Worm (Caenorhabditis elegans) whole organism, young adult: ENCODE results near the gene Y52E8A.3.

Experiments used
- B0261.1 ChIP-seq: sonication (generic microtip); optimal IDR thresholded peaks from 2 replicates; lab custom pipeline; 2016; ENCODE audit warnings: mild to moderate bottlenecking, missing genetic modification characterization, moderate library complexity, missing compliant biosample characterization
- C17E4.6 ChIP-seq: fragments of 200-800 bp; sonication (Bioruptor generic); IDR thresholded peaks from 2 replicates; pipeline ENCODE4 v1.3.6; 2022; ENCODE audit warnings: missing genetic modification reagents, missing genetic modification characterization, missing compliant biosample characterization
- D2030.7 ChIP-seq: fragments of 200-800 bp; sonication (Bioruptor generic); IDR thresholded peaks from 2 replicates; pipeline ENCODE4 v1.3.6; 2022; ENCODE audit warnings: missing genetic modification reagents, missing genetic modification characterization, missing compliant biosample characterization
- F23B12.7 ChIP-seq: sonication (generic microtip); optimal IDR thresholded peaks from 2 replicates; lab custom pipeline; 2017; ENCODE audit warnings: missing genetic modification characterization, mild to moderate bottlenecking, missing compliant biosample characterization, antibody characterized with exemption, moderate library complexity; ENCODE audit not compliant: insufficient read depth
- F37B4.10 ChIP-seq: fragments of 200-800 bp; sonication (Bioruptor generic); IDR thresholded peaks from 2 replicates; pipeline ENCODE4 v1.3.6; 2022; ENCODE audit warnings: missing genetic modification characterization, missing compliant biosample characterization
- F57A8.1 ChIP-seq: fragments of 200-800 bp; sonication (Bioruptor generic); optimal IDR thresholded peaks from 2 replicates; lab custom pipeline; 2018; ENCODE audit warnings: mild to moderate bottlenecking, missing genetic modification characterization, moderate library complexity, missing compliant biosample characterization
- F57C9.4 ChIP-seq: sonication (generic microtip); optimal IDR thresholded peaks from 2 replicates; lab custom pipeline; 2017; ENCODE audit warnings: mild to moderate bottlenecking, missing genetic modification characterization, missing compliant biosample characterization
- K11D2.4 ChIP-seq: fragments of 200-800 bp; sonication (Bioruptor generic); IDR thresholded peaks from 2 replicates; pipeline ENCODE4 v1.3.6; 2022; ENCODE audit warnings: missing genetic modification reagents, missing genetic modification characterization, missing compliant biosample characterization
- Y67H2A.10 ChIP-seq: fragments of 200-800 bp; sonication (Bioruptor generic); conservative IDR thresholded peaks from 2 replicates; pipeline ENCODE4 v1.3.6; 2022; ENCODE audit warnings: missing genetic modification reagents, missing genetic modification characterization, missing compliant biosample characterization
- Y79H2A.3 ChIP-seq: fragments of 200-800 bp; sonication (Bioruptor generic); conservative IDR thresholded peaks from 2 replicates; pipeline ENCODE4 v1.3.6; 2022; ENCODE audit warnings: missing genetic modification reagents, missing genetic modification characterization, missing compliant biosample characterization
- ama-1 ChIP-seq, 3 experiments: fragments of 150-350 bp in 1 of 3; sonication (generic microtip) in 2 of 3; optimal IDR thresholded peaks; 2 replicates each; lab custom pipeline; 2014 to 2018; ENCODE audit warnings: missing biosample characterization in 2 of 3, missing genetic modification characterization in 2 of 3, missing genetic modification reagents in 2 of 3
- aptf-2 ChIP-seq: fragments of 200-800 bp; sonication (Bioruptor generic); conservative IDR thresholded peaks from 2 replicates; pipeline ENCODE4 v1.3.6; 2022; ENCODE audit warnings: missing genetic modification reagents, missing genetic modification characterization, missing compliant biosample characterization
- attf-3 ChIP-seq: fragments of 200-800 bp; sonication (Bioruptor generic); conservative IDR thresholded peaks from 2 replicates; pipeline ENCODE4 v1.3.6; 2022; ENCODE audit warnings: missing genetic modification reagents, missing genetic modification characterization, missing compliant biosample characterization
- bed-2 ChIP-seq: fragments of 200-800 bp; sonication (Bioruptor generic); IDR thresholded peaks from 2 replicates; pipeline ENCODE4 v1.3.6; 2022; ENCODE audit warnings: missing genetic modification reagents, missing genetic modification characterization, missing compliant biosample characterization
- cebp-1 ChIP-seq, 2 experiments: fragments of 200-800 bp in 1 of 2; sonication (Bioruptor generic) in 1 of 2; sonication (generic microtip) in 1 of 2; IDR thresholded peaks in 1 of 2; optimal IDR thresholded peaks in 1 of 2; 2 replicates each; pipeline versions ENCODE4 v1.3.6 to Lab custom; 2017 to 2022; ENCODE audit warnings: missing compliant biosample characterization in 2 of 2, missing genetic modification characterization in 2 of 2, mild to moderate bottlenecking in 1 of 2, missing genetic modification reagents in 1 of 2, moderate library complexity in 1 of 2
- ceh-27 ChIP-seq: fragments of 200-800 bp; sonication (Bioruptor generic); optimal IDR thresholded peaks from 2 replicates; lab custom pipeline; 2018; ENCODE audit warnings: mild to moderate bottlenecking, missing genetic modification characterization, moderate library complexity, missing compliant biosample characterization
- egl-44 ChIP-seq: fragments of 200-800 bp; sonication (Bioruptor generic); IDR thresholded peaks from 2 replicates; pipeline ENCODE4 v1.3.6; 2022; ENCODE audit warnings: missing genetic modification reagents, missing genetic modification characterization, missing compliant biosample characterization
- ets-4 ChIP-seq: fragments of 200-800 bp; sonication (Bioruptor generic); optimal IDR thresholded peaks from 2 replicates; lab custom pipeline; 2018; ENCODE audit warnings: mild to moderate bottlenecking, missing genetic modification characterization, missing compliant biosample characterization
- him-1 ChIP-seq: sonication (generic microtip); optimal IDR thresholded peaks from 2 replicates; lab custom pipeline; 2016; ENCODE audit warnings: missing genotype, missing genetic modification reagents, missing genetic modification characterization, missing compliant biosample characterization
- hrde-1 ChIP-seq: sonication (generic microtip); optimal IDR thresholded peaks from 2 replicates; lab custom pipeline; 2016; ENCODE audit warnings: missing genetic modification characterization, mild to moderate bottlenecking, missing compliant biosample characterization, moderate library complexity, missing genotype, missing genetic modification reagents, borderline replicate concordance
- hsf-1 ChIP-seq: fragments of 200-800 bp; sonication (Bioruptor generic); IDR thresholded peaks from 2 replicates; pipeline ENCODE4 v1.3.6; 2022; ENCODE audit warnings: missing genetic modification reagents, missing genetic modification characterization, missing compliant biosample characterization
- let-607 ChIP-seq, 2 experiments: fragments of 200-800 bp in 1 of 2; sonication (Bioruptor generic) in 1 of 2; sonication (generic microtip) in 1 of 2; optimal IDR thresholded peaks; 2 replicates each; lab custom pipeline; 2016 to 2018; ENCODE audit warnings: mild to moderate bottlenecking in 2 of 2, missing compliant biosample characterization in 2 of 2, missing genetic modification characterization in 2 of 2, moderate library complexity in 2 of 2, missing genotype in 1 of 2
- lin-35 ChIP-seq, 3 experiments: fragments of 150-350 bp in 2 of 3; sonication (generic microtip) in 1 of 3; optimal IDR thresholded peaks; 2 replicates each; lab custom pipeline; 2014 to 2018; ENCODE audit warnings: missing biosample characterization in 3 of 3, missing genetic modification characterization in 3 of 3, missing genetic modification reagents in 3 of 3
- lin-40 ChIP-seq: sonication (generic microtip); optimal IDR thresholded peaks from 2 replicates; lab custom pipeline; 2016; ENCODE audit warnings: missing genetic modification characterization, mild to moderate bottlenecking, missing compliant biosample characterization, missing genotype, missing genetic modification reagents
- lin-54 ChIP-seq: fragments of 200-800 bp; sonication (Bioruptor generic); optimal IDR thresholded peaks from 2 replicates; lab custom pipeline; 2018; ENCODE audit warnings: mild to moderate bottlenecking, missing genetic modification characterization, missing compliant biosample characterization
- mel-28 ChIP-seq: sonication (generic microtip); optimal IDR thresholded peaks from 2 replicates; lab custom pipeline; 2016; ENCODE audit warnings: borderline replicate concordance, mild to moderate bottlenecking, missing genetic modification characterization, missing compliant biosample characterization
- nfyb-1 ChIP-seq: fragments of 200-800 bp; sonication (Bioruptor generic); IDR thresholded peaks from 2 replicates; pipeline ENCODE4 v1.3.6; 2022; ENCODE audit warnings: missing genetic modification reagents, missing genetic modification characterization, missing compliant biosample characterization
- rec-8 ChIP-seq, 2 experiments: sonication (generic microtip); optimal IDR thresholded peaks; 2 replicates each; lab custom pipeline; 2016; ENCODE audit warnings: mild to moderate bottlenecking in 2 of 2, missing genetic modification characterization in 2 of 2, missing genetic modification reagents in 2 of 2, missing genotype in 2 of 2, missing biosample characterization in 1 of 2, missing compliant biosample characterization in 1 of 2, moderate library complexity in 1 of 2
- repo-1 ChIP-seq: sonication (generic microtip); optimal IDR thresholded peaks from 2 replicates; lab custom pipeline; 2017; ENCODE audit warnings: mild to moderate bottlenecking, missing genetic modification characterization, missing compliant biosample characterization
- sdz-38 ChIP-seq: sonication (generic microtip); optimal IDR thresholded peaks from 2 replicates; lab custom pipeline; 2016; ENCODE audit warnings: missing genotype, missing genetic modification characterization, missing compliant biosample characterization
- snpc-1.1 ChIP-seq: sonication (generic microtip); optimal IDR thresholded peaks from 2 replicates; lab custom pipeline; 2017; ENCODE audit warnings: missing genetic modification characterization, mild to moderate bottlenecking, missing compliant biosample characterization, antibody characterized with exemption, moderate library complexity, missing genotype, missing genetic modification reagents; ENCODE audit not compliant: insufficient read depth
- snpc-1.3 ChIP-seq: sonication (generic microtip); optimal IDR thresholded peaks from 2 replicates; lab custom pipeline; 2017; ENCODE audit warnings: missing genetic modification characterization, mild to moderate bottlenecking, missing compliant biosample characterization, antibody characterized with exemption, moderate library complexity, missing genotype, missing genetic modification reagents; ENCODE audit not compliant: insufficient read depth
- snpc-3.4 ChIP-seq: sonication (generic microtip); optimal IDR thresholded peaks from 2 replicates; lab custom pipeline; 2017; ENCODE audit warnings: missing genetic modification characterization, mild to moderate bottlenecking, missing compliant biosample characterization, antibody characterized with exemption, moderate library complexity, missing genotype, missing genetic modification reagents
- snpc-4 ChIP-seq, 5 experiments: fragments of 150-350 bp in 1 of 5; sonication (generic microtip) in 4 of 5; optimal IDR thresholded peaks; 2 replicates each; lab custom pipeline; 2014 to 2018; ENCODE audit warnings: missing genetic modification characterization in 5 of 5, missing biosample characterization in 3 of 5, antibody characterized with exemption in 2 of 5, mild to moderate bottlenecking in 2 of 5, missing compliant biosample characterization in 2 of 5, missing genotype in 2 of 5, moderate library complexity in 2 of 5, missing genetic modification reagents in 1 of 5
- tlf-1 ChIP-seq: fragments of 200-800 bp; sonication (Bioruptor generic); optimal IDR thresholded peaks from 2 replicates; lab custom pipeline; 2018; ENCODE audit warnings: mild to moderate bottlenecking, missing genetic modification characterization, missing compliant biosample characterization
- ztf-22 ChIP-seq: fragments of 200-800 bp; sonication (Bioruptor generic); optimal IDR thresholded peaks from 2 replicates; lab custom pipeline; 2018; ENCODE audit warnings: mild to moderate bottlenecking, missing genetic modification characterization, moderate library complexity, missing compliant biosample characterization
- ztf-25 ChIP-seq: fragments of 200-800 bp; sonication (Bioruptor generic); IDR thresholded peaks from 2 replicates; pipeline ENCODE4 v1.3.6; 2022; ENCODE audit warnings: missing genetic modification reagents, missing genetic modification characterization, missing compliant biosample characterization

Gene Y52E8A.3

DNA sequence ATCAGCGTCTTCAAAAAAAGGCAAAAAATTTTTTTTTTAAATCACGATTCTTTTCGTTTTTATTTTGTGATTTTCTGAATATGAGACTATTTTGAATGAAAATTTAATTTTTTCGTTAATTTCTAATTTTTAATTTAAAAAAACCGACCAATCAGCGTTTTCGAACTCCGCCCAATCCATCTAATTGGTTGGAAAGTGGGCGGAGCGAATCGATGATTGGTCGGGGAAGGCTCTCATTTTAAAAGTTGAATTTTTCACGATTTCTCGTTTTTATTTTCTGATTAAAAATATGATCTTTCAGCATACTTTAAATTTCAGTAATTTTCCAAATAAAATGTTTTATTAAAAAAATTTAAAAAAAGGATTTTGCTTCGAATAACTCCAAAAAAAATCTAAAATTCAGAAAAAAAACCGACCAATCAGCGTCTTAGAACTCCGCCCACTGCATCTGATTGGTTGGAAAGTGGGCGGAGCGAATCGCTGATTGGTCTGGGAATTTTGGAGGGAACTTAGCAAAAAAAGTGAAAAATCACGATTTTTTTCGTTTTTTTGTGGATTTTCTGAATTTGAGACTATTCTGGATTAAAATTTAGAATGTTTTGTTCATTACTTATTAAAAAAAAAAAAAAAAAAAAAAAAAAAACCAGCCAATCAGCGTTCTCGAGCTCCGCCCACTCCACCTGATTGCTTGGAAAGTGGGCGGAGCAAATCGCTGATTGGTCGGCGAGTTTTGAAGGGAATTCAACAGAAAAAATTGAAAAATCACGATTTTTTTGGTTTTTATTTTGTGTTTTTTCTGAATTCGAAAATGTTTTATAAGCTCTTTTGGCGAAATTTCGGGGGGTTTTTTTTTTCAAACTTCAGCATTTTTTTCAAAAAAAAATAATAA is 22.2 kb downstream of the Y52E8A.3 start:
- TF ChIP-seq nfyb-1 (GFP tag; lab: Robert Waterston, UW): peak; percentile 66; the same call in 1 of the 2 replicates
- no peak for TF ChIP-seq Y79H2A.3 (GFP tag; lab: Robert Waterston, UW)
- no peak for TF ChIP-seq rec-8 (tag; optimal IDR thresholded peaks at IDR 0.05; lab: Kevin White, UChicago)
- no peak for TF ChIP-seq F23B12.7 (tag; lab: Kevin White, UChicago)

DNA sequence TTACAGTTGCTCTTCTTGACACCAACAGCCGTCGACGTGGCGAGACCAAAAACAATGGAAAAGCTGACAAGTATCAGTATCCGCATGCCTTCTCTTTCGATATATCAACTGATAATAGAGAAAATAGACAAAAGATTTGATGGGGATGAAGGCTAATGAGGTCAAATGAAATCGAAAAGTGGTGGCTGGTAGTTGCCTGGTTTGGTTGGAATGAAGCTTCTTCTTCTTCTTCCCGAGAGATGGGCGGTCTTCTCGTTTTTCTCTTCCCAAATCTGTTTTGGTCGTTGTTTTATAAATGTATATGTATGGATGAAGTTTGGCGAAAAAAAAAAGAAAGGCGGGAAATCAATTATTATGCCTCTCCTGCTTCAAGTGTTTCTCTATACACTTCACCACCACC is 25.0 kb downstream of the Y52E8A.3 start, which contains the start of gene C01F1.5:
TSS of gene C01F1.5 (minus strand) at position 103 of the 400 bp plus-strand sequence.
- TF ChIP-seq B0261.1 (no peak), F57C9.4 (tag; lab: Kevin White, UChicago) (no peak), snpc-3.4 (tag; lab: Kevin White, UChicago) (peak; percentile 5), him-1 (tag; lab: Kevin White, UChicago) (no peak), ceh-27 (no peak), hsf-1 (GFP tag; lab: Robert Waterston, UW) (no peak), egl-44 (GFP tag; lab: Robert Waterston, UW) (no peak)

DNA sequence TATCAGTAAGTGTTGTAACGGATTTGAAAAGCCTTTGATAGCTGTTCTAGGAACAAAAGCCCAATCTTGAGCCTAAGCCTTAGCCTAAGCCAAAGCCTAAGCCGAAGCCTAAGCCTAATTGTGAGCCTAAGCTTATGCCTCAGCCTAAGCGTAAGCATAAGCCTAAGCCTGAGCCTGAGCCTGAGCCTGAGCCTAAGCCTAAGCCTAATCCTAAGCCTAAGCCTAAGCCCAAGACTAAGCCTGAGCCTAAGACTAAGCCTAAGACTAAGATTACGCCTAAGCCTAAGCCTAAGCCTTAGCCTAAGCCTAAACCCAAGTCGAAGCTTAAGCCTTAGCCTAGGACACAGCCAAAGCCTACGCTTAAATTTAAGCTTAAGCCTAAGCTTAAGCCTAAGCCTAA is 29.1 kb downstream of the Y52E8A.3 start:
- TF ChIP-seq snpc-4 (GFP tag; optimal IDR thresholded peaks at IDR 0.05; lab: Kevin White, UChicago): no peak
- TF ChIP-seq snpc-4 (tag; optimal IDR thresholded peaks at IDR 0.05; lab: Kevin White, UChicago): no peak
- TF ChIP-seq F57A8.1 (GFP tag; lab: Kevin White, UChicago): no peak
- TF ChIP-seq mel-28 (tag; lab: Kevin White, UChicago): no peak
- TF ChIP-seq lin-40 (tag; lab: Kevin White, UChicago): no peak
- TF ChIP-seq D2030.7 (GFP tag; lab: Robert Waterston, UW): no peak
- TF ChIP-seq attf-3 (GFP tag; lab: Robert Waterston, UW): no peak
- no peak for TF ChIP-seq ama-1 (optimal IDR thresholded peaks at IDR 0.05; lab: Kevin White, UChicago)
- TF ChIP-seq ama-1 (GFP tag; optimal IDR thresholded peaks at IDR 0.05; lab: Kevin White, UChicago): no peak
- TF ChIP-seq F37B4.10: no peak
- TF ChIP-seq ztf-22 (GFP tag; lab: Kevin White, UChicago): no peak
- no peak for TF ChIP-seq let-607 (tag; optimal IDR thresholded peaks at IDR 0.05; lab: Kevin White, UChicago)
- no peak for TF ChIP-seq lin-54 (GFP tag; lab: Kevin White, UChicago)
- no peak for TF ChIP-seq C17E4.6 (GFP tag; lab: Robert Waterston, UW)

DNA sequence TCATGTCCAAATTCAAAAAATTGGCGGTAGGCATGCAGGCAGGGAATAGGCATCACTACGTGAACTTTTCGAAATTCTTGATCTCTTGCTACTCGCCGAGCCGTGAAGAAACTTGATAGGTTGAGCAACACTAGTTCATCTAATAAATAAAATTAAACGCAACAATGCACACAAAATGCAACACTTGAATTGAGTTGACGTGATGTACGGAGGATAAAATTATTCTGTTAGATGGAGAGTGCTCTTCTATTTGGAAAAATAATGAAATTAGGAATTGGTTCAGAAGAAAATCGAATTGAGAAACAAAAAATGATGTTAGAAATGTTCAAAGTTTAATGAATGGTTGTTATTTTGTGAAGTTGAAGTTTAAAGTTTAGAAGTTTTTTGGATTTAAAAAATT is 29.8 kb downstream of the Y52E8A.3 start:
- TF ChIP-seq bed-2 (no peak), cebp-1 (GFP tag; IDR thresholded peaks at IDR 0.05; lab: Robert Waterston, UW) (no peak), cebp-1 (tag; optimal IDR thresholded peaks at IDR 0.05; lab: Kevin White, UChicago) (no peak), Y67H2A.10 (GFP tag; lab: Robert Waterston, UW) (no peak), K11D2.4 (GFP tag; lab: Robert Waterston, UW) (no peak), aptf-2 (no peak), lin-35 (GFP tag; optimal IDR thresholded peaks at IDR 0.05; lab: Kevin White, UChicago) (no peak), snpc-1.3 (no peak), snpc-1.1 (no peak), ztf-25 (GFP tag; lab: Robert Waterston, UW) (no peak), sdz-38 (tag; lab: Kevin White, UChicago) (no peak), ets-4 (no peak), tlf-1 (no peak), him-1 (tag; lab: Kevin White, UChicago) (no peak), hrde-1 (tag; lab: Kevin White, UChicago) (no peak), repo-1 (tag; lab: Kevin White, UChicago) (no peak)
- TF ChIP-seq, all 124 proteins: peak for 0
